Worm (Caenorhabditis elegans): ENCODE data around the gene Y7A5A.20.
A peak's percentile ranks its signal among the peaks of the same experiment; 100 is the strongest.

Y7A5A.20 gene

DNA sequence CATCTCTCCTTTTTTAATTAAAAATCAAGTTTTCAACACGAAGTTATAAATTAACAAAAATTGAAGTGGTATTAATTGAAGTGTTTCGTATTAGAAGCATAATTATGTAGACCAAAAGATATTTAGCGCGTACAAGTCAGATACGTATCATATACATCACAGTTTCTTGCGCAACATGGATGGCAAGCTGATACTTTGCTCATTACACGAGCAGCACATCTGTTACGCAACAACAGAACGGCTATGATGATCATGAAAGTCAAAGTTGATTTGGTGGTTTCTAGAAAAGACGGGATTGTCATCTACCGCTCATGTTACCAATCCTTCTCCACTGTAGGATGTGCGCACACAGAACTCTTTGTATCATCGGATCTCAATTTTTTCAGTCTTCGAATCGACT, 13.6 kb upstream of the Y7A5A.20 start:
- TF ChIP-seq ztf-29 (GFP tag; IDR thresholded peaks at IDR 0.05) = no peak
- no peak for TF ChIP-seq cog-1 (tag; optimal IDR thresholded peaks at IDR 0.05)
- no peak for TF ChIP-seq flt-1 (GFP tag; IDR thresholded peaks at IDR 0.05)
- no peak for TF ChIP-seq ztf-23 (GFP tag; IDR thresholded peaks at IDR 0.05)
- TF ChIP-seq T22C8.4 (GFP tag; IDR thresholded peaks at IDR 0.05) = no peak
- no peak for TF ChIP-seq ref-1 (GFP tag; conservative IDR thresholded peaks at IDR 0.05)
- TF ChIP-seq tab-1 (GFP tag; IDR thresholded peaks at IDR 0.05) = no peak
- no peak for TF ChIP-seq klf-2 (GFP tag; conservative IDR thresholded peaks at IDR 0.05)
- TF ChIP-seq med-1 (GFP tag; optimal IDR thresholded peaks at IDR 0.05; ENCODE audit: insufficient read depth) = no peak

DNA sequence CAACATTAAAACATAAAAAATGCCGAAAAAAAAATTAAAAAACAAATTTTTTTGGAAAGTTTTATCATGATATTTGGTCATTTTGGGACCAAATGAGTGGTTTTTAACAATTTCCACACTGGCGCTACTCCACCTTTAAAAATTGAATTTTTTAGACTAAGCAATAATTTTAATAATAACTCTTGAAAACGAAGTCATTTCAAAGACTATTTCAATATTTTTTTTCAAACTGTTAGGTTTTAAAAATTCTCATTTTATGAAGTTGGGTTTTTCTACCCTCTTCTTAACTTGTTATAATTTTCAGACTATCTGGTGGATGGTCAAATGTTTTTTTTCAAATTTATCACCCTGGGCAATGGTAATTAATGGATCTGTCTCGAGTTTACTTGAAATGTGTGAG, 6.0 kb upstream of the Y7A5A.20 start, which contains the start of gene Y7A5A.8:
Gene Y7A5A.8, plus strand, starts transcription at position 301 of the 400 bp plus-strand sequence.
- no peak for TF ChIP-seq med-1 (GFP tag; optimal IDR thresholded peaks at IDR 0.05; ENCODE audit: insufficient read depth)
- no peak for TF ChIP-seq flt-1 (GFP tag; IDR thresholded peaks at IDR 0.05)
- TF ChIP-seq ztf-23 (GFP tag; IDR thresholded peaks at IDR 0.05) = no peak
- TF ChIP-seq tab-1 (GFP tag; IDR thresholded peaks at IDR 0.05) = no peak
- TF ChIP-seq T22C8.4 (GFP tag; IDR thresholded peaks at IDR 0.05) = no peak
- no peak for TF ChIP-seq klf-2 (GFP tag; conservative IDR thresholded peaks at IDR 0.05)
- no peak for TF ChIP-seq cog-1 (tag; optimal IDR thresholded peaks at IDR 0.05)
- TF ChIP-seq ref-1 (GFP tag; conservative IDR thresholded peaks at IDR 0.05) = no peak
- TF ChIP-seq ztf-29 (GFP tag; IDR thresholded peaks at IDR 0.05) = no peak

DNA sequence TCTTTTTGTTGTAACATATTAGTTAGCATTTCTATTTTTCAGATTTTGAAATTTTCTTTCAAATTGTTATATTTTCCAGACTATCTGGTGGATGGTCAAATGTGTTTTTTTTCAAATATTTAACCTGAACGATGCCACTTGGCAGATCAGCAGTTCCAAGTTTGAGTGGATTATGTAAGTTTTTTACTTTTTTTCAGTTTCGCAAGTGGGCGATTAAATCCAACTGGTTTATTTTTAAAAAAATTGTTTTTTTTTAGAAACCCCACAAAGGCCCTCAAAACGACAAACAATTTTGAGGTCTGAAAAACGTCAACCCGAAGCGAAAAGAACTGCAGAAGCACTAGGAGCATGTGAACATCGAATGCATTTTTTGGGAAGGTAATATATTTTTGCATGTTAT, 1.3 kb upstream of the Y7A5A.20 start, which contains the start of gene Y7A5A.9:
Gene Y7A5A.9, plus strand, starts transcription at position 301 of the 400 bp plus-strand sequence.
- TF ChIP-seq flt-1 (GFP tag; IDR thresholded peaks at IDR 0.05) = no peak
- no peak for TF ChIP-seq med-1 (GFP tag; optimal IDR thresholded peaks at IDR 0.05; ENCODE audit: insufficient read depth)
- no peak for TF ChIP-seq T22C8.4 (GFP tag; IDR thresholded peaks at IDR 0.05)

DNA sequence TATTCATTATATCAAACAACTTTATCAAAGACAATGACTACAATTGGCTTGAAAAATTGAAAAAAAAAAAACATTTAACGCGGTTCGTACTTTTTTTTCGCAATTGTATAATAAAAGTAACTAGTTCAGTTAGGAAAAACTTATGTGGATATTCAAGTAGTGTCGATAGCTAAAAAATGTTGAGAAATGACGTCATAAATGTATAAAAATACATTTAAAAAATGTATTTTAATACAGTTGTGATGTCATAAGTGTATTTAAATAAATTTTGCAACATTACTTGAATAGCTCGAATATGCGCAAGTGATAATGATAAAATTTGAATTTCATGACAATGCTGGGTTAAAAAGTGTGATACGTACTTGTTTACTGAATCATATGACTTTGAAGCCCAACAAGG, 3.4 kb downstream of the Y7A5A.20 start:
- TF ChIP-seq ref-1 (GFP tag; conservative IDR thresholded peaks at IDR 0.05) = no peak
- no peak for TF ChIP-seq T22C8.4 (GFP tag; IDR thresholded peaks at IDR 0.05)
- no peak for TF ChIP-seq tab-1 (GFP tag; IDR thresholded peaks at IDR 0.05)
- TF ChIP-seq ztf-29 (GFP tag; IDR thresholded peaks at IDR 0.05) = no peak
- no peak for TF ChIP-seq cog-1 (tag; optimal IDR thresholded peaks at IDR 0.05)
- TF ChIP-seq ztf-23 (GFP tag; IDR thresholded peaks at IDR 0.05) = no peak
- no peak for TF ChIP-seq flt-1 (GFP tag; IDR thresholded peaks at IDR 0.05)
- TF ChIP-seq klf-2 (GFP tag; conservative IDR thresholded peaks at IDR 0.05) = no peak
- no peak for TF ChIP-seq med-1 (GFP tag; optimal IDR thresholded peaks at IDR 0.05; ENCODE audit: insufficient read depth)

DNA sequence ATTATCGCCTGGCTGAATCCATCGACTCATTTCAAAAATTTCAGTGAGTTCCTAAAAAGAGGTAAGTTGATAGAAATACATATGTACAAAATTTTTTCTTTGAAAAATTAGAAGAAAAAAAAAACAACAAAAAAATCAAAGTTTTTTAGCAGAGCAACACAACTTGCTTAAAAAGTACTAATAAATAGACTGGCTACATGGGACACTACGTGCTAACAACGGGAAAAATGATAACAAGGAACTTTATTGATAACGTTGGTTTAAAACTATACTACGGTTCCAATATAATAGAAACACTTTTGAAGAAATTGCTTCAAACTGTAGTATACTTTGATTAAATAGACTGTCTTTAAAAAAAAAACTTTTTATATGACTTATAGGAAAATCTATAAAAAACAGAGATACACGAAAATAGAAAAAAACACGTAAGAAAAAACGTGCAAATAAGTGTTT, 10.4 kb downstream of the Y7A5A.20 start, which contains the start of gene acox-1.6:
Gene acox-1.6, minus strand, starts transcription at position 51 of the 453 bp plus-strand sequence.
- TF ChIP-seq med-1 (GFP tag; optimal IDR thresholded peaks at IDR 0.05; ENCODE audit: insufficient read depth) (no peak), T22C8.4 (GFP tag; IDR thresholded peaks at IDR 0.05) (no peak), ref-1 (GFP tag; conservative IDR thresholded peaks at IDR 0.05) (no peak), klf-2 (GFP tag; conservative IDR thresholded peaks at IDR 0.05) (no peak), ztf-29 (GFP tag; IDR thresholded peaks at IDR 0.05) (no peak), ztf-23 (GFP tag; IDR thresholded peaks at IDR 0.05) (no peak), cog-1 (tag; optimal IDR thresholded peaks at IDR 0.05) (no peak), flt-1 (GFP tag; IDR thresholded peaks at IDR 0.05) (no peak), tab-1 (GFP tag; IDR thresholded peaks at IDR 0.05) (no peak)

DNA sequence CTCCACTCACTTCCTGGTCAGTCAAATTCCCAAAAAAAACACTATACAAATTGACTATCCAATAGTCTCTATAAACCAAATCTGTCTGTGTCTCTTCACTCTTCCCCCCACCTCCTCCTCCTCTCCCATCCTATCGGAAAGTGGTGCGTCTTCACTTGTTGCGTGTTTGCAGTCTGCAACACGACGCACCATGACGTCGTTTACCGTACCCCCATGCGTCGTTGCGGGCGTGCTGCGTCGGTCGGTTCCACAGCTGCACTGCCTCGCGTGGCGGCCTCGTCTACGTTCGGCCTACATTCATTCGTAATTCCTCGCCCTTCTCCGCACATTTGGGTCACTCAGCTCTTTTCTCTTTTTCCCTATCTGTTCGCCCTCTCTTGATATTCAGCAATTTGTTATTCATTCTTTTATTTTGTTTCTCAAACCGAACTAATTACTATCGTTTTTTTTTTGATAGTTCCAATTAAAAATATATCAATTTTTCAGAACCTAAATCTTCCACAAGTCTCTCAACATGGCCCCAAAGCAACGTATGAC, 13.0 kb downstream of the Y7A5A.20 start, which contains the start of gene serp-1.1:
Gene serp-1.1, plus strand, starts transcription at position 487 of the 537 bp plus-strand sequence.
- TF ChIP-seq klf-2 (GFP tag; conservative IDR thresholded peaks at IDR 0.05) (no peak), ztf-29 (GFP tag; IDR thresholded peaks at IDR 0.05) (peak; percentile 61; the same call in 1 of the 2 replicates), med-1 (GFP tag; optimal IDR thresholded peaks at IDR 0.05; ENCODE audit: insufficient read depth) (no peak), flt-1 (GFP tag; IDR thresholded peaks at IDR 0.05) (peak; percentile 88), T22C8.4 (GFP tag; IDR thresholded peaks at IDR 0.05) (no peak), tab-1 (GFP tag; IDR thresholded peaks at IDR 0.05) (no peak; the same call in 1 of the 2 replicates), cog-1 (tag; optimal IDR thresholded peaks at IDR 0.05) (peak; percentile 85), ztf-23 (GFP tag; IDR thresholded peaks at IDR 0.05) (peak; percentile 81), ref-1 (GFP tag; conservative IDR thresholded peaks at IDR 0.05) (no peak)

DNA sequence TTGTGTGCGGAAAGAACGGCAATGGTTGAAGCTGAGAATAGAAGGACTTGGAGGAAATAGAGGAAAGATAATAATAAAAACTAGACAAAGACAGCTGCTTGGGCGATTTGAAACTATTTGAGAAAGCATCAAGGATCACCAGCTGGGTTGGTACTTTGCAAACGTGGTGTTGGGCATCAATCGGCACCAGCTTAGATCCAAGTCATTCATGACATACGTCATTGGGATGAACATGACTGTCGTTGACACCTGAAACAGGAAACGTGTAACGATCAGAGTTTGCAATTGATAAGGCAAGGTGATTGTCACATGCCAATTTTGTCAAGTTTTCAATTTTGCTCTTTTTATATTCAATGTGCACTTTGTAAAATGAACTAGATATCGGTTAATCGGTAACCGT, 14.3 kb downstream of the Y7A5A.20 start:
- TF ChIP-seq cog-1 (tag; optimal IDR thresholded peaks at IDR 0.05) = no peak
- no peak for TF ChIP-seq tab-1 (GFP tag; IDR thresholded peaks at IDR 0.05)
- no peak for TF ChIP-seq med-1 (GFP tag; optimal IDR thresholded peaks at IDR 0.05; ENCODE audit: insufficient read depth)
- TF ChIP-seq ztf-23 (GFP tag; IDR thresholded peaks at IDR 0.05) = no peak
- no peak for TF ChIP-seq ref-1 (GFP tag; conservative IDR thresholded peaks at IDR 0.05)
- no peak for TF ChIP-seq flt-1 (GFP tag; IDR thresholded peaks at IDR 0.05)
- no peak for TF ChIP-seq ztf-29 (GFP tag; IDR thresholded peaks at IDR 0.05)
- TF ChIP-seq T22C8.4 (GFP tag; IDR thresholded peaks at IDR 0.05) = no peak
- no peak for TF ChIP-seq klf-2 (GFP tag; conservative IDR thresholded peaks at IDR 0.05)

DNA sequence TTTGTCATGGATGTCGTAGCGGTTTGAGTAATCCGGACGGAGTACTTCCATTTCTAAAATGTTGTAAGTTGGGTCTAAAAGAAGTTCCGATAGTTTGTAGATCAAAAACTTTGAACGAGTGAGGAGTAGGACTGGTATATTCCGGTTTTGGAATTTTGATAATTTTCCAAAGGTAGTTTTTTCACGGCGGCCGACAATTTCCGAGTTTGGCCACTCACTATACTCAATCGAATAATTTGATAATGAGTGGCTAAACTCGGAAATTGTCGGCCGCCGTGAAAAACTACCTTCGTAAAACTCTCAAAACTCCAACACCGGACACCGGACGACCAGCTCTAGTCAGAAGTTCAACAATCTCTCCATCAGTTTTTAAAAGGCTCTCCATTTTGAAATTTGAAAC, 16.2 kb downstream of the Y7A5A.20 start:
- no peak for TF ChIP-seq cog-1 (tag; optimal IDR thresholded peaks at IDR 0.05)
- TF ChIP-seq med-1 (GFP tag; optimal IDR thresholded peaks at IDR 0.05; ENCODE audit: insufficient read depth) = no peak
- TF ChIP-seq ref-1 (GFP tag; conservative IDR thresholded peaks at IDR 0.05) = no peak
- no peak for TF ChIP-seq ztf-29 (GFP tag; IDR thresholded peaks at IDR 0.05)
- TF ChIP-seq flt-1 (GFP tag; IDR thresholded peaks at IDR 0.05) = no peak
- no peak for TF ChIP-seq tab-1 (GFP tag; IDR thresholded peaks at IDR 0.05)
- no peak for TF ChIP-seq T22C8.4 (GFP tag; IDR thresholded peaks at IDR 0.05)
- no peak for TF ChIP-seq ztf-23 (GFP tag; IDR thresholded peaks at IDR 0.05)
- TF ChIP-seq klf-2 (GFP tag; conservative IDR thresholded peaks at IDR 0.05) = no peak

DNA sequence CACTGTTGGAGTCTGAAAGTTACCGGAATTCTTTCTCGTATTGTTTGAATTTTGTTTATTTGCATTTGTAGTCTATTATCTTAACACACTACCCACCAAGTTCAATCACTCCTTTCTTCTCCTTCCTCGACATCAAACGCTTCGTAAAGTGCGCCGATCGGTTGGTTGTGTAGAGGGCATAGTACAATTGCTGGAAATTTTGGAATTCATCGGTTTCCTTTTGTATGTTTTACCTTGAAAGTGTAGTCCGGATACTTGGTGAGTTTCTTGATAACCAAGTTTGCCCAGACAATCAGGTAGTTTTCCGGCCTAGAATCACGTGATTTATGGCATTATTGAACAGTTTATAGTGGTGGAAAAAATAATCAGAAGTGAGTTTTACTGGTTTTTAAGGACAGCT, 18.4 kb downstream of the Y7A5A.20 start:
- TF ChIP-seq ref-1 (GFP tag; conservative IDR thresholded peaks at IDR 0.05) (no peak), tab-1 (GFP tag; IDR thresholded peaks at IDR 0.05) (no peak), med-1 (GFP tag; optimal IDR thresholded peaks at IDR 0.05; ENCODE audit: insufficient read depth) (no peak), T22C8.4 (GFP tag; IDR thresholded peaks at IDR 0.05) (no peak), flt-1 (GFP tag; IDR thresholded peaks at IDR 0.05) (no peak), cog-1 (tag; optimal IDR thresholded peaks at IDR 0.05) (no peak), klf-2 (GFP tag; conservative IDR thresholded peaks at IDR 0.05) (no peak), ztf-29 (GFP tag; IDR thresholded peaks at IDR 0.05) (no peak), ztf-23 (GFP tag; IDR thresholded peaks at IDR 0.05) (no peak)

Measured in whole organism, midembryonic.